Worm (Caenorhabditis elegans) whole organism, midembryonic: ENCODE data around the gene cyp-33C1.

Experiments
- T22C8.4 ChIP-seq: fragments of 200-800 bp; sonication (Bioruptor generic); IDR thresholded peaks from 2 replicates; pipeline ENCODE4 v1.3.6; 2022; ENCODE audit warnings: missing genetic modification characterization, missing compliant biosample characterization
- flt-1 ChIP-seq: fragments of 200-800 bp; sonication (Bioruptor generic); IDR thresholded peaks from 2 replicates; pipeline ENCODE4 v1.3.6; 2022; ENCODE audit warnings: missing genetic modification characterization, missing compliant biosample characterization
- klf-2 ChIP-seq: fragments of 200-800 bp; sonication (Bioruptor generic); conservative IDR thresholded peaks from 2 replicates; pipeline ENCODE4 v1.3.6; 2022; ENCODE audit warnings: missing genetic modification reagents, missing genetic modification characterization, missing compliant biosample characterization
- med-1 ChIP-seq: sonication (generic microtip); optimal IDR thresholded peaks from 2 replicates; lab custom pipeline; 2017; ENCODE audit warnings: missing genetic modification characterization, mild to moderate bottlenecking, missing compliant biosample characterization, antibody characterized with exemption, missing genetic modification reagents; ENCODE audit not compliant: insufficient read depth
- ref-1 ChIP-seq: fragments of 200-800 bp; sonication (Bioruptor generic); conservative IDR thresholded peaks from 2 replicates; pipeline ENCODE4 v1.3.6; 2022; ENCODE audit warnings: missing genetic modification reagents, missing genetic modification characterization, missing compliant biosample characterization
- ztf-23 ChIP-seq: fragments of 200-800 bp; sonication (Bioruptor generic); IDR thresholded peaks from 2 replicates; pipeline ENCODE4 v1.3.6; 2022; ENCODE audit warnings: missing genetic modification reagents, missing genetic modification characterization, missing compliant biosample characterization
- ztf-29 ChIP-seq: fragments of 200-800 bp; sonication (Bioruptor generic); IDR thresholded peaks from 2 replicates; pipeline ENCODE4 v1.3.6; 2022; ENCODE audit warnings: missing genetic modification reagents, missing genetic modification characterization, missing compliant biosample characterization

DNA sequence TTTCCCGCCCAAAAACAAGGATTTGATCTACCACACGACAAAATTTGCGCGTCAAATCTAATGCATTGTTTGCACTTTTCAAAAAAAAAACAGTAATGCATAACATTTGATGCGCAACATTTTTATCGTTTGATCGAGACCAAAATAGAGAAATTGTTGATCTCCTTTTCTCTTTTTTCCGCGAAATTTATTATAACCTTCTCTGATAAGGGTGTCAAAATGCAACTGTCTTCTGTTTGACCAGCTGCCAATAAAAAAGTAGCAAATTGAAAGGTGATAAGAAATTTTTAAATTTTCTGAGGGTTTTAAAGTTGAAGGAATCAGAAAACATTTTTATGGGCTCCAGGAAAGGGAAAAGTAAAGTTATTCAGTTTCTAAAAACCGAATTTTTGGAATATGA, 42.3 kb upstream of the cyp-33C1 start:
- TF ChIP-seq med-1 (GFP tag; lab: Kevin White, UChicago) (no peak), ztf-23 (GFP tag; lab: Robert Waterston, UW) (no peak), T22C8.4 (no peak), ztf-29 (GFP tag; lab: Robert Waterston, UW) (no peak), klf-2 (no peak), ref-1 (GFP tag; lab: Robert Waterston, UW) (no peak), flt-1 (GFP tag; lab: Robert Waterston, UW) (no peak)
